Worm (Caenorhabditis elegans) whole organism, dauer: ENCODE measurements around the gene twk-28.

Experiments
- unc-62 ChIP-seq: sonication (generic microtip); optimal IDR thresholded peaks from 2 replicates; lab custom pipeline; 2017; ENCODE audit warnings: missing biosample characterization, missing genetic modification reagents, missing genetic modification characterization

The twk-28 gene

ce11 chrX:4282380-4282779, 3.2 kb upstream of the twk-28 start, which contains the start of gene C52B9.19:
TSS of gene C52B9.19 (plus strand) at chrX:4282555.
- TF ChIP-seq unc-62, result no peak

- TF ChIP-seq unc-62, result no peak
These were observed 5.0 kb downstream of the twk-28 start, which contains the start of gene mec-18 for ce11 chrX:4274116-4274515. TSS of gene mec-18 (minus strand) at chrX:4274216.

- no peak for TF ChIP-seq unc-62
These were observed 5.5 kb downstream of the twk-28 start, which contains the start of gene C52B9.10 for ce11 chrX:4273614-4274013. TSS of gene C52B9.10 (plus strand) at chrX:4273914.

- no peak for TF ChIP-seq unc-62
These were observed 10.7 kb downstream of the twk-28 start for ce11 chrX:4268396-4268795.

- TF ChIP-seq unc-62, result no peak
These were observed 12.8 kb downstream of the twk-28 start for ce11 chrX:4266178-4266931.

- TF ChIP-seq unc-62, result no peak
These were observed 13.7 kb downstream of the twk-28 start, which contains the start of gene coel-1 for ce11 chrX:4265283-4265907. TSS of gene coel-1 (plus strand) at chrX:4265663.

ce11 chrX:4263820-4264219, 15.3 kb downstream of the twk-28 start:
- no peak for TF ChIP-seq unc-62

- TF ChIP-seq unc-62, result no peak
These were observed 18.8 kb downstream of the twk-28 start, which contains the start of gene C52B9.4 for ce11 chrX:4260297-4260696. TSS of gene C52B9.4 (plus strand) at chrX:4260652.

- no peak for TF ChIP-seq unc-62
These were observed 22.4 kb downstream of the twk-28 start, which contains the start of gene srv-6 for ce11 chrX:4256761-4257160. TSS of gene srv-6 (plus strand) at chrX:4257061.

- no peak for TF ChIP-seq unc-62
These were observed 23.8 kb downstream of the twk-28 start for ce11 chrX:4255366-4255765.

ce11 chrX:4254782-4255181, 24.4 kb downstream of the twk-28 start, which contains the start of gene taf-11.1:
TSS of gene taf-11.1 (plus strand) at chrX:4255170.
- no peak for TF ChIP-seq unc-62

ce11 chrX:4252047-4252446, 27.1 kb downstream of the twk-28 start, which contains the start of gene srv-5:
TSS of gene srv-5 (plus strand) at chrX:4252347.
- no peak for TF ChIP-seq unc-62

- TF ChIP-seq unc-62, result no peak
These were observed 30.2 kb downstream of the twk-28 start, which contains the start of gene hlh-13 for ce11 chrX:4248949-4249348. TSS of gene hlh-13 (plus strand) at chrX:4249249.

- no peak for TF ChIP-seq unc-62
These were observed 30.7 kb downstream of the twk-28 start for ce11 chrX:4248417-4248816.

- TF ChIP-seq unc-62, result no peak
These were observed 32.1 kb downstream of the twk-28 start, which contains the start of gene F48D6.4 for ce11 chrX:4246867-4247591. TSS of gene F48D6.4 (minus strand) at chrX:4247212.

- no peak for TF ChIP-seq unc-62
These were observed 32.9 kb downstream of the twk-28 start for ce11 chrX:4246237-4246697.

ce11 chrX:4245124-4245523, 34.0 kb downstream of the twk-28 start:
- no peak for TF ChIP-seq unc-62
